Fruit fly (Drosophila melanogaster) whole organism, pupa: ENCODE measurements around the gene CG10864.
A peak's percentile ranks its signal among the peaks of the same experiment; 100 is the strongest.

Experiments
- CG10348 ChIP-seq: fragments of 200-800 bp; sonication (Bioruptor generic); IDR thresholded peaks from 2 replicates; pipeline ENCODE4 v1.3.6; 2022; ENCODE audit warnings: missing biosample characterization, missing genetic modification characterization
- CG12605 ChIP-seq: fragments of 200-800 bp; sonication (Bioruptor generic); IDR thresholded peaks from 2 replicates; pipeline ENCODE4 v1.3.6; 2022; ENCODE audit warnings: missing biosample characterization, missing genetic modification characterization
- CG13204 ChIP-seq: fragments of 200-800 bp; sonication (Bioruptor generic); optimal IDR thresholded peaks from 2 replicates; lab custom pipeline; 2018; ENCODE audit warnings: missing biosample characterization, mild to moderate bottlenecking, missing genetic modification characterization, moderate library complexity
- CG14655 ChIP-seq: fragments of 200-800 bp; sonication (Bioruptor generic); optimal IDR thresholded peaks from 3 replicates; lab custom pipeline; 2017; ENCODE audit warnings: mild to moderate bottlenecking, missing biosample characterization, missing genetic modification reagents, missing genetic modification characterization
- CG15710 ChIP-seq: fragments of 200-800 bp; sonication (Bioruptor generic); optimal IDR thresholded peaks from 2 replicates; lab custom pipeline; 2018; ENCODE audit warnings: missing biosample characterization, mild to moderate bottlenecking, missing genetic modification characterization, moderate library complexity
- CG17806 ChIP-seq: fragments of 200-800 bp; sonication (Bioruptor generic); optimal IDR thresholded peaks from 2 replicates; lab custom pipeline; 2018; ENCODE audit warnings: missing biosample characterization, mild to moderate bottlenecking, missing genetic modification characterization, moderate library complexity
- CG32121 ChIP-seq: fragments of 200-800 bp; sonication (Bioruptor generic); IDR thresholded peaks from 2 replicates; pipeline ENCODE4 v1.3.6; 2022; ENCODE audit warnings: missing biosample characterization, missing genetic modification characterization
- CG34367 ChIP-seq: fragments of 200-800 bp; sonication (Bioruptor generic); optimal IDR thresholded peaks from 2 replicates; lab custom pipeline; 2018; ENCODE audit warnings: missing biosample characterization, mild to moderate bottlenecking, missing genetic modification characterization
- CG4496 ChIP-seq: fragments of 200-800 bp; sonication (Bioruptor generic); IDR thresholded peaks from 3 replicates; pipeline ENCODE4 v1.3.6; 2022; ENCODE audit warnings: missing biosample characterization, missing genetic modification characterization
- CG8159 ChIP-seq: fragments of 200-800 bp; sonication (Bioruptor generic); optimal IDR thresholded peaks from 3 replicates; lab custom pipeline; 2018; ENCODE audit warnings: missing biosample characterization, mild to moderate bottlenecking, missing genetic modification characterization, moderate library complexity
- CG8301 ChIP-seq: fragments of 200-800 bp; sonication (Bioruptor generic); optimal IDR thresholded peaks from 2 replicates; lab custom pipeline; 2018; ENCODE audit warnings: missing biosample characterization, mild to moderate bottlenecking, missing genetic modification characterization
- CG9948 ChIP-seq: fragments of 200-800 bp; sonication (Bioruptor generic); optimal IDR thresholded peaks from 2 replicates; lab custom pipeline; 2018; ENCODE audit warnings: missing biosample characterization, mild to moderate bottlenecking, missing genetic modification characterization, moderate library complexity
- D1 ChIP-seq: fragments of 200-800 bp; sonication (Bioruptor generic); optimal IDR thresholded peaks from 2 replicates; lab custom pipeline; 2018; ENCODE audit warnings: missing biosample characterization, mild to moderate bottlenecking, missing genetic modification characterization, moderate library complexity
- EcR ChIP-seq: fragments of 200-800 bp; sonication (Bioruptor generic); optimal IDR thresholded peaks from 3 replicates; lab custom pipeline; 2019; ENCODE audit warnings: missing biosample characterization, missing genetic modification characterization, mild to moderate bottlenecking, moderate library complexity, missing genetic modification reagents
- Ets98B ChIP-seq: fragments of 200-800 bp; sonication (Bioruptor generic); IDR thresholded peaks from 2 replicates; pipeline ENCODE4 v1.3.6; 2022; ENCODE audit warnings: missing biosample characterization, missing genetic modification characterization
- Pif1A ChIP-seq: fragments of 200-800 bp; sonication (Bioruptor generic); optimal IDR thresholded peaks from 3 replicates; lab custom pipeline; 2016; ENCODE audit warnings: missing biosample characterization, missing genetic modification characterization
- Pif1B ChIP-seq: fragments of 200-800 bp; sonication (Bioruptor generic); optimal IDR thresholded peaks from 3 replicates; lab custom pipeline; 2016; ENCODE audit warnings: missing biosample characterization, missing genetic modification characterization
- Snoo ChIP-seq: fragments of 200-800 bp; sonication (Bioruptor generic); optimal IDR thresholded peaks from 3 replicates; lab custom pipeline; 2017; ENCODE audit warnings: missing biosample characterization, mild to moderate bottlenecking, missing genetic modification characterization, inconsistent platforms
- fd96Ca ChIP-seq: fragments of 200-800 bp; sonication (Bioruptor generic); IDR thresholded peaks from 3 replicates; pipeline ENCODE4 v1.3.6; 2022; ENCODE audit warnings: missing biosample characterization, missing genetic modification characterization
- gl ChIP-seq: fragments of 200-800 bp; sonication (Bioruptor generic); optimal IDR thresholded peaks from 2 replicates; lab custom pipeline; 2018; ENCODE audit warnings: missing biosample characterization, mild to moderate bottlenecking, missing genetic modification characterization
- rn ChIP-seq: fragments of 200-800 bp; sonication (Bioruptor generic); IDR thresholded peaks from 2 replicates; pipeline ENCODE4 v1.3.6; 2022; ENCODE audit warnings: missing biosample characterization, missing genetic modification characterization

CG10864 gene

dm6 chr3R:18389790-18390189 is 21.6 kb downstream of the CG10864 start, which contains the start of gene Vha100-4:
Gene Vha100-4, minus strand, starts transcription at chr3R:18389805.
- TF ChIP-seq CG17806 (tag; lab: Kevin White, UChicago): no peak
- no peak for TF ChIP-seq Pif1B (GFP tag; lab: Kevin White, UChicago)
- no peak for TF ChIP-seq CG8159 (tag; lab: Kevin White, UChicago)
- no peak for TF ChIP-seq Ets98B (GFP tag; lab: Robert Waterston, UW)
- TF ChIP-seq fd96Ca: no peak
- no peak for TF ChIP-seq Pif1A (GFP tag; lab: Kevin White, UChicago)
- no peak for TF ChIP-seq rn
- TF ChIP-seq CG4496 (GFP tag; lab: Robert Waterston, UW): no peak
- TF ChIP-seq CG12605 (GFP tag; lab: Robert Waterston, UW): no peak
- no peak for TF ChIP-seq EcR (GFP tag; lab: Kevin White, UChicago)
- no peak for TF ChIP-seq Snoo
- no peak for TF ChIP-seq CG14655
- no peak for TF ChIP-seq CG32121 (GFP tag; lab: Robert Waterston, UW)
- no peak for TF ChIP-seq CG13204 (GFP tag; lab: Kevin White, UChicago)
- no peak for TF ChIP-seq D1
- no peak for TF ChIP-seq CG15710 (tag; lab: Kevin White, UChicago)
- TF ChIP-seq, all 21 proteins: peak for 0

dm6 chr3R:18385593-18385992 is 25.8 kb downstream of the CG10864 start, which contains the start of gene cona:
Gene cona, plus strand, starts transcription at chr3R:18385828.
- no peak for TF ChIP-seq CG12605 (GFP tag; lab: Robert Waterston, UW)
- no peak for TF ChIP-seq rn
- TF ChIP-seq CG8301: no peak
- no peak for TF ChIP-seq CG32121 (GFP tag; lab: Robert Waterston, UW)
- TF ChIP-seq CG4496 (GFP tag; lab: Robert Waterston, UW): no peak
- no peak for TF ChIP-seq EcR (GFP tag; lab: Kevin White, UChicago)
- no peak for TF ChIP-seq CG14655
- TF ChIP-seq D1: no peak
- TF ChIP-seq CG34367: no peak

- no peak for TF ChIP-seq CG14655
- no peak for TF ChIP-seq Snoo
- TF ChIP-seq CG13204 (GFP tag; lab: Kevin White, UChicago): no peak
- no peak for TF ChIP-seq fd96Ca
- no peak for TF ChIP-seq CG15710 (tag; lab: Kevin White, UChicago)
Measured at dm6 chr3R:18384972-18385371, 26.5 kb downstream of the CG10864 start, which contains the start of gene CG14309. Gene CG14309, minus strand, starts transcription at chr3R:18385072.

dm6 chr3R:18381014-18381512 is 30.4 kb downstream of the CG10864 start, which contains the start of gene CG7675:
Gene CG7675, minus strand, starts transcription at chr3R:18381178.
- TF ChIP-seq gl (tag; lab: Kevin White, UChicago): peak; percentile 94
- TF ChIP-seq Pif1B (GFP tag; lab: Kevin White, UChicago): peak; percentile 63
- peak; percentile 36 for TF ChIP-seq CG8159 (tag; lab: Kevin White, UChicago)
- TF ChIP-seq CG32121 (GFP tag; lab: Robert Waterston, UW): no peak
- TF ChIP-seq CG4496 (GFP tag; lab: Robert Waterston, UW): no peak
- peak; percentile 24 for TF ChIP-seq CG17806 (tag; lab: Kevin White, UChicago)
- TF ChIP-seq CG12605 (GFP tag; lab: Robert Waterston, UW): peak; percentile 18; the same call in 1 of the 2 replicates
- TF ChIP-seq fd96Ca: 0 out of 3 replicates have a peak, but pooled peaks have one; percentile 18
- TF ChIP-seq CG34367: peak; percentile 43
- TF ChIP-seq CG8301: no peak
- peak; percentile 85 for TF ChIP-seq EcR (GFP tag; lab: Kevin White, UChicago)
- TF ChIP-seq Snoo: peak; percentile 21
- peak; percentile 36 for TF ChIP-seq CG15710 (tag; lab: Kevin White, UChicago)
- peak; percentile 61 for TF ChIP-seq Pif1A (GFP tag; lab: Kevin White, UChicago)
- peak; percentile 66 for TF ChIP-seq CG13204 (GFP tag; lab: Kevin White, UChicago)
- no peak for TF ChIP-seq CG14655
- no peak for TF ChIP-seq CG10348 (GFP tag; lab: Robert Waterston, UW)
- peak; percentile 44; the same call in 1 of the 2 replicates for TF ChIP-seq Ets98B (GFP tag; lab: Robert Waterston, UW)

dm6 chr3R:18380251-18380812 is 31.1 kb downstream of the CG10864 start:
- TF ChIP-seq Snoo (no peak), EcR (GFP tag; lab: Kevin White, UChicago) (no peak), CG12605 (GFP tag; lab: Robert Waterston, UW) (no peak), CG8301 (no peak), CG4496 (GFP tag; lab: Robert Waterston, UW) (no peak), CG15710 (tag; lab: Kevin White, UChicago) (no peak), gl (tag; lab: Kevin White, UChicago) (no peak), CG8159 (tag; lab: Kevin White, UChicago) (no peak), CG34367 (no peak), CG14655 (no peak), fd96Ca (no peak), CG10348 (GFP tag; lab: Robert Waterston, UW) (no peak), CG13204 (GFP tag; lab: Kevin White, UChicago) (no peak), Ets98B (GFP tag; lab: Robert Waterston, UW) (no peak), CG32121 (GFP tag; lab: Robert Waterston, UW) (no peak), Pif1A (GFP tag; lab: Kevin White, UChicago) (no peak), rn (no peak), Pif1B (GFP tag; lab: Kevin White, UChicago) (no peak), CG9948 (tag; lab: Kevin White, UChicago) (no peak)
